Fruit fly (Drosophila melanogaster) whole organism, adult: ENCODE results near the gene shtd.

Experiments used
- CG11617 ChIP-seq: fragments of 200-800 bp; sonication (Bioruptor generic); optimal IDR thresholded peaks from 2 replicates; lab custom pipeline; 2017; ENCODE audit warnings: mild to moderate bottlenecking, missing biosample characterization, missing genetic modification reagents, missing genetic modification characterization
- CG12768 ChIP-seq: fragments of 200-800 bp; sonication (Bioruptor generic); optimal IDR thresholded peaks from 2 replicates; lab custom pipeline; 2017; ENCODE audit warnings: missing biosample characterization, missing genetic modification characterization, mild to moderate bottlenecking, moderate library complexity, missing genetic modification reagents
- CG14711 ChIP-seq: fragments of 200-800 bp; sonication (Bioruptor generic); optimal IDR thresholded peaks from 2 replicates; lab custom pipeline; 2018; ENCODE audit warnings: missing biosample characterization, mild to moderate bottlenecking, missing genetic modification characterization, moderate library complexity
- CG1620 ChIP-seq: fragments of 200-800 bp; sonication (Bioruptor generic); optimal IDR thresholded peaks from 2 replicates; lab custom pipeline; 2016; ENCODE audit warnings: missing biosample characterization, missing genetic modification characterization
- CG33017 ChIP-seq: fragments of 200-800 bp; sonication (Bioruptor generic); optimal IDR thresholded peaks from 2 replicates; lab custom pipeline; 2018; ENCODE audit warnings: missing biosample characterization, mild to moderate bottlenecking, missing genetic modification characterization, moderate library complexity
- CG5204 ChIP-seq: fragments of 200-800 bp; sonication (Bioruptor generic); optimal IDR thresholded peaks from 2 replicates; lab custom pipeline; 2016; ENCODE audit warnings: missing biosample characterization, missing genetic modification characterization
- CG7045 ChIP-seq: fragments of 200-800 bp; sonication (Bioruptor generic); optimal IDR thresholded peaks from 2 replicates; lab custom pipeline; 2017; ENCODE audit warnings: missing biosample characterization, mild to moderate bottlenecking, missing genetic modification characterization
- CG7101 ChIP-seq: fragments of 200-800 bp; sonication (Bioruptor generic); optimal IDR thresholded peaks from 2 replicates; lab custom pipeline; 2018; ENCODE audit warnings: missing biosample characterization, mild to moderate bottlenecking, missing genetic modification characterization, moderate library complexity
- Clk ChIP-seq: fragments of 200-800 bp; sonication (Bioruptor generic); optimal IDR thresholded peaks from 2 replicates; lab custom pipeline; 2017; ENCODE audit warnings: missing biosample characterization, missing genetic modification characterization
- Crg-1 ChIP-seq: fragments of 200-800 bp; sonication (Bioruptor generic); optimal IDR thresholded peaks from 2 replicates; lab custom pipeline; 2016; ENCODE audit warnings: missing biosample characterization, missing genetic modification characterization
- Hr96 ChIP-seq: fragments of 200-800 bp; sonication (Bioruptor generic); optimal IDR thresholded peaks from 2 replicates; lab custom pipeline; 2016; ENCODE audit warnings: missing biosample characterization, missing genetic modification characterization
- Mnt ChIP-seq: fragments of 200-800 bp; sonication (Bioruptor generic); optimal IDR thresholded peaks from 2 replicates; lab custom pipeline; 2016; ENCODE audit warnings: missing biosample characterization, mild to moderate bottlenecking, missing genetic modification characterization
- bab1 ChIP-seq: fragments of 200-800 bp; sonication (Bioruptor generic); optimal IDR thresholded peaks from 3 replicates; lab custom pipeline; 2019; ENCODE audit warnings: missing biosample characterization, mild to moderate bottlenecking, missing genetic modification characterization, moderate library complexity
- cic ChIP-seq: fragments of 200-800 bp; sonication (Bioruptor generic); optimal IDR thresholded peaks from 2 replicates; lab custom pipeline; 2017; ENCODE audit warnings: missing biosample characterization, mild to moderate bottlenecking, missing genetic modification characterization, moderate library complexity
- cnc ChIP-seq, 2 experiments: fragments of >200 bp; optimal IDR thresholded peaks; 2 replicates each; lab custom pipeline; 2017
- kay ChIP-seq: fragments of 200-800 bp; sonication (Bioruptor generic); peaks from one replicate; lab custom pipeline; 2016; ENCODE audit warnings: missing biosample characterization, missing genetic modification characterization, borderline replicate concordance
- ovo ChIP-seq: fragments of 200-800 bp; sonication (Bioruptor generic); optimal IDR thresholded peaks from 2 replicates; lab custom pipeline; 2016; ENCODE audit warnings: missing biosample characterization, missing genetic modification characterization
- pad ChIP-seq: fragments of 200-800 bp; sonication (Bioruptor generic); optimal IDR thresholded peaks from 3 replicates; lab custom pipeline; 2017; ENCODE audit warnings: missing biosample characterization, missing genetic modification characterization, mild to moderate bottlenecking, moderate library complexity, missing genetic modification reagents
- tj ChIP-seq: fragments of 200-800 bp; sonication (Bioruptor generic); optimal IDR thresholded peaks from 3 replicates; lab custom pipeline; 2017; ENCODE audit warnings: missing biosample characterization, mild to moderate bottlenecking, missing genetic modification characterization, moderate library complexity
- toe ChIP-seq: fragments of 200-800 bp; sonication (Bioruptor generic); optimal IDR thresholded peaks from 2 replicates; lab custom pipeline; 2016; ENCODE audit warnings: missing biosample characterization, missing genetic modification characterization

Gene shtd

DNA sequence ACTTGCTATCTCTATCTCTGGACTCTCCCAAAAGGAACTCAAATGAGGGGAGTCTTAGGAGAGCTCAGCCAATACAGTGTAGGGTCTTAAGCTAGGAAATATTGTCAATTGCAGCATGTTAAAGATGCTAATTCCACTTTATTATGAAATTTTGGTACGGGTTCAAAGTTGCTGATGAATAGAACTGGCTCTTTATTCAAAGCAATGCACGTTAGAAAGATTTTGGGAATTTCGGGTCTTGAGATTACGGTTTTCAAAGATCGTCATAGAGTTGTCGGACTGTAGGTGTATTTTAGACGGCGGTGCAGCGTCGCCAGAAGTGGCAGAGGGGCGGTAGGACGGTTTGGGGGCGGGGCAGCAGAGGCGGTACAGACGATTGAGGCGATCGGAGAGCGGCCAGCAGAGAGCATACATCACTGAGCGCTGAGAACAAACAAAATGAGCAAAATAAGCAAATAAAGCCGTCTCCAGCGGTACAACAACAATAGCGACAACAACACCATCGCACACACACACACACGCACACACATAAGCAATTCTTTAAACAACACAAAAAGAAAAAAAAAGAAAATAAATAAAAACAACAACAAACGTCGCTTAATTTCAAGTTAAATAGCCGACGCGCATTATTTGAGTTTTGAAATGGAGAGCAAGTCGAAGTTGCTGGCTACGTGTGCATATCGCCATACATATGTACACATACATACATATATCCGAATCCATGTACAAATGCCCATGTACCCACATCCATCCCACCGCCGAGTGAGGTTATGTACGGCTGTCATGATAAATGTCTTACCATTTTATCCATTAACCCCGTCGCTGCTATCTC, 35.4 kb upstream of the shtd start:
- TF ChIP-seq CG11617 (peak; percentile 17), kay (GFP tag; lab: Kevin White, UChicago) (no peak), ovo (GFP tag; lab: Kevin White, UChicago) (no peak), toe (no peak), cic (GFP tag; lab: Kevin White, UChicago) (no peak), CG7101 (tag; lab: Kevin White, UChicago) (peak; percentile 58), Mnt (GFP tag; lab: Kevin White, UChicago) (no peak), Clk (GFP tag; lab: Kevin White, UChicago) (no peak), CG7045 (GFP tag; lab: Kevin White, UChicago) (no peak), CG14711 (tag; lab: Kevin White, UChicago) (peak; percentile 27), CG5204 (peak; percentile 3), Crg-1 (GFP tag; lab: Kevin White, UChicago) (peak; percentile 0), CG33017 (tag; lab: Kevin White, UChicago) (no peak), bab1 (GFP tag; lab: Kevin White, UChicago) (no peak), tj (GFP tag; lab: Kevin White, UChicago) (peak; percentile 96), pad (GFP tag; lab: Kevin White, UChicago) (peak; percentile 54), cnc (optimal IDR thresholded peaks at IDR 0.05; lab: Kevin White, UChicago) (no peak), Hr96 (GFP tag; lab: Kevin White, UChicago) (peak; percentile 30), CG1620 (GFP tag; lab: Kevin White, UChicago) (no peak), CG12768 (GFP tag; lab: Kevin White, UChicago) (no peak)

DNA sequence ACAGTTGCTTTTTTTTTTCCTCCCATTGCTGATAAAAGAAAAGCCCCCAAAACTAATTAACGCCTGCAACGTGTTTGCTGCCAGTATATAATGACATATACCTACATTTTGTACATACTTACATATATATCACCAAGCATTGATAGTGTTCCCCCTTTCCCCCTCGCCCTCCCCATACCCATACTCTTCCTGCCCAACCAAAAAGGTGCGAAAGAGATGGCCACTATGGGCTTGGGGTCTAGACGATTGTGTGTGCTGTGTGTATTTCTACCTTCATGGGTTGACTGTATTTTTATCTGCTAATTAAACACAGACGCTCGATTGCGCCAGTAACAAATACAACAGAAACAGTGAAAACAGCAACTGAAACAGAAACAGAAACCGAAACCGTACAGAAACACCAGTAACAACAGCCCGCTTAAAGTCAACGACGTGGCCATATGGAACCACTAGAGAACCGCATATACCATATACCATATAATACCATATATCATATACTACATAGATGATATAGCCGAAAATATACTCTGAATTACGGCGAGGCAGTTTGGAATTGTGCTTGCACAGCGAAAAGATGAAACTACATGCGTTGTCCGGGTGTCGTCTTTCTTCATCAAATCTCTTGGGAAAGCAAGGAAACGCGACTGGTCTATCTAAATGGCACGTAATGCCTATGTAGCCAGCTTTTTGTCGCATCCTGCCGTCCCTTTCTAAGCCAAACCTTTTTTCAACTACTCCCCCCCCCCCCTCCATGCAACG, 34.6 kb upstream of the shtd start:
- TF ChIP-seq bab1 (GFP tag; lab: Kevin White, UChicago) = no peak
- no peak for TF ChIP-seq CG7045 (GFP tag; lab: Kevin White, UChicago)
- no peak for TF ChIP-seq CG1620 (GFP tag; lab: Kevin White, UChicago)
- TF ChIP-seq CG12768 (GFP tag; lab: Kevin White, UChicago) = no peak
- no peak for TF ChIP-seq ovo (GFP tag; lab: Kevin White, UChicago)
- peak; percentile 90 for TF ChIP-seq tj (GFP tag; lab: Kevin White, UChicago)
- TF ChIP-seq CG7101 (tag; lab: Kevin White, UChicago) = no peak
- no peak for TF ChIP-seq Hr96 (GFP tag; lab: Kevin White, UChicago)
- TF ChIP-seq Crg-1 (GFP tag; lab: Kevin White, UChicago) = no peak
- no peak for TF ChIP-seq toe
- peak; percentile 22 for TF ChIP-seq cic (GFP tag; lab: Kevin White, UChicago)

dm6 chrX:15495600-15496379, 33.5 kb upstream of the shtd start:
- TF ChIP-seq Hr96 (GFP tag; lab: Kevin White, UChicago) = no peak
- TF ChIP-seq CG12768 (GFP tag; lab: Kevin White, UChicago) = no peak
- TF ChIP-seq pad (GFP tag; lab: Kevin White, UChicago) = no peak
- TF ChIP-seq CG7101 (tag; lab: Kevin White, UChicago) = no peak
- no peak for TF ChIP-seq Mnt (GFP tag; lab: Kevin White, UChicago)
- no peak for TF ChIP-seq CG11617
- no peak for TF ChIP-seq ovo (GFP tag; lab: Kevin White, UChicago)
- TF ChIP-seq CG14711 (tag; lab: Kevin White, UChicago) = no peak
- TF ChIP-seq toe = no peak
- no peak for TF ChIP-seq CG5204
- no peak for TF ChIP-seq bab1 (GFP tag; lab: Kevin White, UChicago)
- no peak for TF ChIP-seq Crg-1 (GFP tag; lab: Kevin White, UChicago)
- TF ChIP-seq CG1620 (GFP tag; lab: Kevin White, UChicago) = no peak

- TF ChIP-seq tj (GFP tag; lab: Kevin White, UChicago) = no peak
- TF ChIP-seq CG11617 = no peak
- no peak for TF ChIP-seq ovo (GFP tag; lab: Kevin White, UChicago)
- no peak for TF ChIP-seq CG33017 (tag; lab: Kevin White, UChicago)
- no peak for TF ChIP-seq CG5204
- TF ChIP-seq kay (GFP tag; lab: Kevin White, UChicago) = no peak
- no peak for TF ChIP-seq Crg-1 (GFP tag; lab: Kevin White, UChicago)
- no peak for TF ChIP-seq CG7045 (GFP tag; lab: Kevin White, UChicago)
- no peak for TF ChIP-seq CG12768 (GFP tag; lab: Kevin White, UChicago)
- no peak for TF ChIP-seq cnc (optimal IDR thresholded peaks at IDR 0.05; lab: Kevin White, UChicago)
- no peak for TF ChIP-seq bab1 (GFP tag; lab: Kevin White, UChicago)
- TF ChIP-seq pad (GFP tag; lab: Kevin White, UChicago) = no peak
- TF ChIP-seq Clk (GFP tag; lab: Kevin White, UChicago) = no peak
- no peak for TF ChIP-seq Hr96 (GFP tag; lab: Kevin White, UChicago)
- TF ChIP-seq toe = no peak
- no peak for TF ChIP-seq CG1620 (GFP tag; lab: Kevin White, UChicago)
- TF ChIP-seq CG7101 (tag; lab: Kevin White, UChicago) = no peak
These were observed 28.3 kb upstream of the shtd start for dm6 chrX:15490519-15490918.
